Fruit fly (Drosophila melanogaster) whole organism, embryonic: ENCODE data around the gene Mst98Cb.

Experiments
- Abd-B ChIP-seq: fragments of 200-800 bp; sonication (Bioruptor generic); optimal IDR thresholded peaks from 2 replicates; lab custom pipeline; 2018; ENCODE audit warnings: missing biosample characterization, mild to moderate bottlenecking, missing genetic modification characterization, moderate library complexity
- Adf1 ChIP-seq: fragments of 200-800 bp; sonication (Bioruptor generic); IDR thresholded peaks from 2 replicates; pipeline ENCODE4 v1.3.6; 2022; ENCODE audit warnings: missing biosample characterization, missing genetic modification characterization
- Antp ChIP-seq: fragments of 200-800 bp; sonication (Bioruptor generic); optimal IDR thresholded peaks from 3 replicates; lab custom pipeline; 2016; ENCODE audit warnings: missing biosample characterization, missing genetic modification characterization
- CG10209 ChIP-seq: fragments of 200-800 bp; sonication (Bioruptor generic); optimal IDR thresholded peaks from 3 replicates; lab custom pipeline; 2017; ENCODE audit warnings: missing biosample characterization, mild to moderate bottlenecking, missing genetic modification characterization, missing genetic modification reagents
- CG10267 ChIP-seq: fragments of 200-800 bp; sonication (Bioruptor generic); optimal IDR thresholded peaks from 2 replicates; lab custom pipeline; 2018; ENCODE audit warnings: missing biosample characterization, mild to moderate bottlenecking, missing genetic modification characterization, moderate library complexity
- CG11456 ChIP-seq: fragments of 200-800 bp; sonication (Bioruptor generic); IDR thresholded peaks from 3 replicates; pipeline ENCODE4 v1.3.6; 2022; ENCODE audit warnings: missing biosample characterization, missing genetic modification characterization
- CG12071 ChIP-seq: fragments of 200-800 bp; sonication (Bioruptor generic); optimal IDR thresholded peaks from 3 replicates; lab custom pipeline; 2018; ENCODE audit warnings: missing biosample characterization, mild to moderate bottlenecking, missing genetic modification characterization
- CG12942 ChIP-seq: fragments of 200-800 bp; sonication (Bioruptor generic); optimal IDR thresholded peaks from 3 replicates; lab custom pipeline; 2016; ENCODE audit warnings: missing biosample characterization, missing genetic modification characterization
- CG13123 ChIP-seq: fragments of 200-800 bp; sonication (Bioruptor generic); optimal IDR thresholded peaks from 2 replicates; lab custom pipeline; 2016; ENCODE audit warnings: missing biosample characterization, missing genetic modification characterization
- CG13424 ChIP-seq: fragments of 200-800 bp; sonication (Bioruptor generic); optimal IDR thresholded peaks from 2 replicates; lab custom pipeline; 2019; ENCODE audit warnings: missing biosample characterization, mild to moderate bottlenecking, missing genetic modification characterization, moderate library complexity
- CG16863 ChIP-seq: fragments of 200-800 bp; sonication (Bioruptor generic); optimal IDR thresholded peaks from 3 replicates; lab custom pipeline; 2016; ENCODE audit warnings: missing biosample characterization, missing genetic modification characterization
- CG17361 ChIP-seq: fragments of 200-800 bp; sonication (Bioruptor generic); IDR thresholded peaks from 3 replicates; pipeline ENCODE4 v1.3.6; 2022; ENCODE audit warnings: missing biosample characterization, missing genetic modification characterization
- CG17568 ChIP-seq: fragments of 200-800 bp; sonication (Bioruptor generic); optimal IDR thresholded peaks from 2 replicates; lab custom pipeline; 2018; ENCODE audit warnings: missing biosample characterization, mild to moderate bottlenecking, missing genetic modification characterization, moderate library complexity
- CG1832 ChIP-seq: fragments of 200-800 bp; sonication (Bioruptor generic); optimal IDR thresholded peaks from 2 replicates; lab custom pipeline; 2017; ENCODE audit warnings: missing biosample characterization, mild to moderate bottlenecking, missing genetic modification characterization, inconsistent platforms
- CG2116 ChIP-seq: fragments of 200-800 bp; sonication (Bioruptor generic); optimal IDR thresholded peaks from 3 replicates; lab custom pipeline; 2018; ENCODE audit warnings: missing biosample characterization, mild to moderate bottlenecking, missing genetic modification characterization
- CG2199 ChIP-seq: fragments of 200-800 bp; sonication (Bioruptor generic); IDR thresholded peaks from 3 replicates; pipeline ENCODE4 v1.3.6; 2022; ENCODE audit warnings: missing biosample characterization, missing genetic modification characterization
- CG2678 ChIP-seq: fragments of 200-800 bp; sonication (Bioruptor generic); optimal IDR thresholded peaks from 3 replicates; lab custom pipeline; 2019; ENCODE audit warnings: missing biosample characterization, mild to moderate bottlenecking, missing genetic modification characterization, moderate library complexity
- CG31441 ChIP-seq: fragments of 200-800 bp; sonication (Bioruptor generic); IDR thresholded peaks from 2 replicates; pipeline ENCODE4 v1.3.6; 2022; ENCODE audit warnings: missing biosample characterization, missing genetic modification characterization
- CG33213 ChIP-seq: fragments of 200-800 bp; sonication (Bioruptor generic); optimal IDR thresholded peaks from 3 replicates; lab custom pipeline; 2016; ENCODE audit warnings: missing biosample characterization, missing genetic modification characterization
- CG7928 ChIP-seq: fragments of 200-800 bp; sonication (Bioruptor generic); optimal IDR thresholded peaks from 2 replicates; lab custom pipeline; 2017; ENCODE audit warnings: missing biosample characterization, mild to moderate bottlenecking, missing genetic modification characterization
- CG8924 ChIP-seq: fragments of 200-800 bp; optimal IDR thresholded peaks from 3 replicates; lab custom pipeline; 2019; ENCODE audit warnings: missing biosample characterization, mild to moderate bottlenecking, missing genetic modification characterization, moderate library complexity
- CG9797 ChIP-seq: fragments of 200-800 bp; sonication (Bioruptor generic); optimal IDR thresholded peaks from 3 replicates; lab custom pipeline; 2018; ENCODE audit warnings: missing biosample characterization, mild to moderate bottlenecking, missing genetic modification characterization
- Dbx ChIP-seq: fragments of 200-800 bp; sonication (Bioruptor generic); IDR thresholded peaks from 3 replicates; pipeline ENCODE4 v1.3.6; 2022; ENCODE audit warnings: missing biosample characterization, missing genetic modification characterization
- Deaf1 ChIP-seq: fragments of 200-800 bp; optimal IDR thresholded peaks from 3 replicates; lab custom pipeline; 2019; ENCODE audit warnings: missing biosample characterization, mild to moderate bottlenecking, missing genetic modification characterization, moderate library complexity
- Dfd ChIP-seq, 2 experiments: fragments of >200 bp; optimal IDR thresholded peaks; 2 replicates each; lab custom pipeline; 2017; ENCODE audit warnings: missing biosample characterization in 2 of 2, missing genetic modification characterization in 2 of 2
- Dp ChIP-seq: fragments of 200-800 bp; sonication (Bioruptor generic); optimal IDR thresholded peaks from 2 replicates; lab custom pipeline; 2018; ENCODE audit warnings: missing biosample characterization, mild to moderate bottlenecking, missing genetic modification characterization, moderate library complexity
- Ets65A ChIP-seq: fragments of 200-800 bp; sonication (Bioruptor generic); peaks from one replicate; lab custom pipeline; 2016; ENCODE audit warnings: missing biosample characterization, missing genetic modification characterization
- Neu2 ChIP-seq: fragments of 200-800 bp; sonication (Bioruptor generic); optimal IDR thresholded peaks from 3 replicates; lab custom pipeline; 2016; ENCODE audit warnings: missing biosample characterization, missing genetic modification characterization, borderline replicate concordance
- Poxn ChIP-seq: fragments of 200-800 bp; sonication (Bioruptor generic); IDR thresholded peaks from 2 replicates; pipeline ENCODE4 v1.3.6; 2022; ENCODE audit warnings: missing biosample characterization, missing genetic modification characterization
- Side ChIP-seq: fragments of 200-800 bp; sonication (Bioruptor generic); optimal IDR thresholded peaks from 2 replicates; lab custom pipeline; 2016; ENCODE audit warnings: missing biosample characterization, missing genetic modification characterization
- Sin3A ChIP-seq: fragments of >200 bp; optimal IDR thresholded peaks from 2 replicates; lab custom pipeline; 2018
- Xrp1 ChIP-seq: fragments of 200-800 bp; sonication (Bioruptor generic); IDR thresholded peaks from 2 replicates; pipeline ENCODE4 v1.3.6; 2022; ENCODE audit warnings: missing biosample characterization, missing genetic modification characterization
- YL-1 ChIP-seq: fragments of 200-800 bp; sonication (Bioruptor generic); optimal IDR thresholded peaks from 3 replicates; lab custom pipeline; 2017; ENCODE audit warnings: missing biosample characterization, mild to moderate bottlenecking, missing genetic modification characterization
- ac ChIP-seq: fragments of 200-800 bp; sonication (Bioruptor generic); optimal IDR thresholded peaks from 3 replicates; lab custom pipeline; 2017; ENCODE audit warnings: missing biosample characterization, mild to moderate bottlenecking, missing genetic modification characterization
- ash1 ChIP-seq: fragments of 200-800 bp; sonication (Bioruptor generic); optimal IDR thresholded peaks from 2 replicates; lab custom pipeline; 2018; ENCODE audit warnings: missing biosample characterization, mild to moderate bottlenecking, missing genetic modification characterization
- dmrt11E ChIP-seq: fragments of 200-800 bp; sonication (Bioruptor generic); optimal IDR thresholded peaks from 3 replicates; lab custom pipeline; 2018; ENCODE audit warnings: missing biosample characterization, mild to moderate bottlenecking, missing genetic modification characterization, moderate library complexity
- exex ChIP-seq: fragments of 200-800 bp; sonication (Bioruptor generic); optimal IDR thresholded peaks from 4 replicates; lab custom pipeline; 2018; ENCODE audit warnings: missing biosample characterization, mild to moderate bottlenecking, missing genetic modification characterization, moderate library complexity
- fd3F ChIP-seq: fragments of 200-800 bp; sonication (Bioruptor generic); optimal IDR thresholded peaks from 2 replicates; lab custom pipeline; 2018; ENCODE audit warnings: missing biosample characterization, mild to moderate bottlenecking, missing genetic modification characterization, moderate library complexity
- fd96Cb ChIP-seq: fragments of 200-800 bp; sonication (Bioruptor generic); optimal IDR thresholded peaks from 2 replicates; lab custom pipeline; 2018; ENCODE audit warnings: missing biosample characterization, mild to moderate bottlenecking, missing genetic modification characterization, moderate library complexity
- fu2 ChIP-seq: fragments of 200-800 bp; sonication (Bioruptor generic); optimal IDR thresholded peaks from 2 replicates; lab custom pipeline; 2016; ENCODE audit warnings: missing biosample characterization, missing genetic modification characterization
- gro ChIP-seq: fragments of 200-800 bp; sonication (Bioruptor generic); optimal IDR thresholded peaks from 2 replicates; lab custom pipeline; 2016; ENCODE audit warnings: missing biosample characterization, missing genetic modification characterization
- h ChIP-seq: fragments of >200 bp; optimal IDR thresholded peaks from 2 replicates; lab custom pipeline; 2017
- her ChIP-seq: fragments of 200-800 bp; sonication (Bioruptor generic); optimal IDR thresholded peaks from 2 replicates; lab custom pipeline; 2016; ENCODE audit warnings: missing biosample characterization, missing genetic modification characterization
- jigr1 ChIP-seq: fragments of 200-800 bp; sonication (Bioruptor generic); IDR thresholded peaks from 3 replicates; pipeline ENCODE4 v1.3.6; 2022; ENCODE audit warnings: missing biosample characterization, missing genetic modification characterization
- mirr ChIP-seq: fragments of 200-800 bp; sonication (Bioruptor generic); optimal IDR thresholded peaks from 3 replicates; lab custom pipeline; 2018; ENCODE audit warnings: missing biosample characterization, mild to moderate bottlenecking, missing genetic modification characterization
- nerfin-2 ChIP-seq: fragments of 200-800 bp; sonication (Bioruptor generic); IDR thresholded peaks from 2 replicates; pipeline ENCODE4 v1.3.6; 2022; ENCODE audit warnings: missing biosample characterization, missing genetic modification characterization; ENCODE audit not compliant: partially characterized antibody
- org-1 ChIP-seq: fragments of 200-800 bp; sonication (Bioruptor generic); optimal IDR thresholded peaks from 2 replicates; lab custom pipeline; 2017; ENCODE audit warnings: missing biosample characterization, missing genetic modification characterization
- pfk ChIP-seq: fragments of 200-800 bp; sonication (Bioruptor generic); optimal IDR thresholded peaks from 2 replicates; lab custom pipeline; 2018; ENCODE audit warnings: missing biosample characterization, mild to moderate bottlenecking, missing genetic modification characterization, moderate library complexity
- phol ChIP-seq: fragments of 200-800 bp; sonication (Bioruptor generic); optimal IDR thresholded peaks from 3 replicates; lab custom pipeline; 2018; ENCODE audit warnings: missing biosample characterization, mild to moderate bottlenecking, missing genetic modification characterization, moderate library complexity
- sim ChIP-seq: fragments of 200-800 bp; sonication (Bioruptor generic); IDR thresholded peaks from 2 replicates; pipeline ENCODE4 v1.3.6; 2022; ENCODE audit warnings: missing biosample characterization, missing genetic modification characterization
- trh ChIP-seq: fragments of 200-800 bp; sonication (Bioruptor generic); optimal IDR thresholded peaks from 2 replicates; lab custom pipeline; 2016; ENCODE audit warnings: missing biosample characterization, missing genetic modification characterization

Gene Mst98Cb

dm6 chr3R:28335462-28335998 is 42.9 kb downstream of the Mst98Cb start (continued):
- TF ChIP-seq Poxn (GFP tag; lab: Robert Waterston, UW) (peak; percentile 42; the same call in 1 of the 2 replicates), fd3F (GFP tag; lab: Kevin White, UChicago) (peak; percentile 36), org-1 (GFP tag; lab: Kevin White, UChicago) (peak; percentile 60), CG13123 (GFP tag; lab: Kevin White, UChicago) (peak; percentile 17), Sin3A (peak; percentile 91), CG31441 (GFP tag; lab: Robert Waterston, UW) (peak; percentile 83), CG2199 (GFP tag; lab: Robert Waterston, UW) (peak; percentile 75; the same call in 2 of the 3 replicates), CG13424 (tag; lab: Kevin White, UChicago) (peak; percentile 78), CG2116 (peak; percentile 74), CG9797 (GFP tag; lab: Kevin White, UChicago) (peak; percentile 34), mirr (GFP tag; lab: Kevin White, UChicago) (peak; percentile 83), Abd-B (GFP tag; lab: Kevin White, UChicago) (peak; percentile 68), Xrp1 (GFP tag; lab: Robert Waterston, UW) (peak; percentile 86), fu2 (peak; percentile 33), nerfin-2 (GFP tag; lab: Robert Waterston, UW) (no peak), h (no peak), Adf1 (GFP tag; lab: Robert Waterston, UW) (peak; percentile 64), dmrt11E (peak; percentile 79), CG12071 (GFP tag; lab: Kevin White, UChicago) (peak; percentile 53), Dp (no peak), CG10209 (GFP tag; lab: Kevin White, UChicago) (peak; percentile 78), her (GFP tag; lab: Kevin White, UChicago) (peak; percentile 71), CG2678 (tag; lab: Kevin White, UChicago) (peak; percentile 74), gro (peak; percentile 75), CG11456 (peak; percentile 74; the same call in 2 of the 3 replicates), CG16863 (GFP tag; lab: Kevin White, UChicago) (peak; percentile 64), Dfd (GFP tag; optimal IDR thresholded peaks at IDR 0.05; lab: Kevin White, UChicago) (no peak), fd96Cb (tag; lab: Kevin White, UChicago) (peak; percentile 53), Deaf1 (tag; lab: Kevin White, UChicago) (peak; percentile 35), Antp (GFP tag; lab: Kevin White, UChicago) (peak; percentile 87), exex (tag; lab: Kevin White, UChicago) (peak; percentile 32), CG17568 (peak; percentile 64), CG17361 (peak; percentile 68; the same call in 2 of the 3 replicates), CG1832 (GFP tag; lab: Kevin White, UChicago) (no peak), phol (tag; lab: Kevin White, UChicago) (peak; percentile 87), CG10267 (peak; percentile 73), Side (GFP tag; lab: Kevin White, UChicago) (peak; percentile 78), trh (GFP tag; lab: Kevin White, UChicago) (no peak), CG12942 (GFP tag; lab: Kevin White, UChicago) (peak; percentile 62), CG8924 (peak; percentile 62), sim (GFP tag; lab: Robert Waterston, UW) (0 out of 2 replicates have a peak, but pooled peaks have one; percentile 9), pfk (GFP tag; lab: Kevin White, UChicago) (peak; percentile 52), ac (GFP tag; lab: Kevin White, UChicago) (peak; percentile 35), Dbx (GFP tag; lab: Robert Waterston, UW) (peak; percentile 70; the same call in 2 of the 3 replicates), jigr1 (GFP tag; lab: Robert Waterston, UW) (no peak), CG7928 (GFP tag; lab: Kevin White, UChicago) (peak; percentile 99), YL-1 (GFP tag; lab: Kevin White, UChicago) (peak; percentile 90), Neu2 (GFP tag; lab: Kevin White, UChicago) (peak; percentile 9), Ets65A (GFP tag; lab: Kevin White, UChicago) (peak; percentile 96), CG33213 (GFP tag; lab: Kevin White, UChicago) (peak; percentile 45), ash1 (peak; percentile 68)
